Worm (Caenorhabditis elegans) whole organism, L4/young adult: ENCODE measurements around the gene kin-30.

Experiments used
- W03F9.2 ChIP-seq: fragments of 150-350 bp; optimal IDR thresholded peaks from 2 replicates; lab custom pipeline; 2014; ENCODE audit warnings: missing biosample characterization, missing genetic modification characterization
- dao-5 ChIP-seq: sonication (generic microtip); optimal IDR thresholded peaks from 2 replicates; lab custom pipeline; 2016; ENCODE audit warnings: missing genotype, missing genetic modification characterization, moderate library complexity, missing compliant biosample characterization

DNA sequence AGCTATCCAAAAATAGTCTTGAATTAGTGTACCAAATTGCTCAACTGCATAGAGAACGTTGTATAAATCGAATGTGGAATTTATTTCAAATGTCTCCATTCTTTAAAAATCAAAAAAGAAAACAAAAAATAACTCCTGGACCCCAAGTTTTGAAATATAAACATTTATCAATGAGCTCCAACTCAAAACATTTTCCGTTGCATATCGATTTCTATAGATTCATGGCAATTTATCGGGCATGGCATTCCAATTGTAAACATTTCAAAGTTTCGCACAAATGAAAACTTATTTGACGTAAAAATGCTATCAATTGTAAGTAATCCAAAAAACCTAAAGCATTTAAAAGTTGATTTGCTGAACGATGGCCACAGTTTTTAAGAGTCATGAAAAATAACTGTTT, 6.0 kb upstream of the kin-30 start, which contains the start of gene srw-12:
- TF ChIP-seq W03F9.2 (tag; lab: Kevin White, UChicago), result no peak
- TF ChIP-seq dao-5 (tag; lab: Kevin White, UChicago), result no peak
